Worm (Caenorhabditis elegans): ENCODE data around the gene str-140.

- TF ChIP-seq hnd-1 (tag; optimal IDR thresholded peaks at IDR 0.05), result no peak
- TF ChIP-seq scrt-1 (GFP tag; IDR thresholded peaks at IDR 0.05), result no peak
- TF ChIP-seq flt-1 (GFP tag; IDR thresholded peaks at IDR 0.05), result peak; percentile 13; the same call in 1 of the 2 replicates
- peak; percentile 62 for TF ChIP-seq ama-1 (optimal IDR thresholded peaks at IDR 0.05)
- no peak for TF ChIP-seq sea-1 (GFP tag; conservative IDR thresholded peaks at IDR 0.05)
- no peak for TF ChIP-seq hmg-4 (GFP tag; optimal IDR thresholded peaks at IDR 0.05)
- no peak for TF ChIP-seq ets-7 (tag; optimal IDR thresholded peaks at IDR 0.05)
- no peak for TF ChIP-seq tbx-37 (GFP tag; conservative IDR thresholded peaks at IDR 0.05)
- no peak for TF ChIP-seq tbx-11 (GFP tag; IDR thresholded peaks at IDR 0.05)
- TF ChIP-seq F13C5.2 (tag; optimal IDR thresholded peaks at IDR 0.05), result no peak
- TF ChIP-seq ceh-36 (tag; optimal IDR thresholded peaks at IDR 0.05), result no peak
These were observed 28.6 kb downstream of the str-140 start for ce11 chrV:8039085-8039525.
